Worm (Caenorhabditis elegans) whole organism, late embryonic: ENCODE data around the gene T21B4.15.

Source experiments
- F13H6.1 ChIP-seq: sonication (generic microtip); optimal IDR thresholded peaks from 2 replicates; lab custom pipeline; 2016; ENCODE audit warnings: missing genetic modification characterization, missing compliant biosample characterization
- K02D7.2 ChIP-seq: sonication (generic microtip); optimal IDR thresholded peaks from 2 replicates; lab custom pipeline; 2017; ENCODE audit warnings: mild to moderate bottlenecking, missing genetic modification characterization, missing compliant biosample characterization
- T23F11.4 ChIP-seq: fragments of 200-800 bp; sonication (Bioruptor generic); optimal IDR thresholded peaks from 2 replicates; lab custom pipeline; 2018; ENCODE audit warnings: mild to moderate bottlenecking, missing genetic modification characterization, missing compliant biosample characterization
- ceh-19 ChIP-seq: fragments of 200-800 bp; sonication (Bioruptor generic); optimal IDR thresholded peaks from 2 replicates; lab custom pipeline; 2018; ENCODE audit warnings: mild to moderate bottlenecking, missing genetic modification characterization, missing compliant biosample characterization
- ceh-2 ChIP-seq: sonication (generic microtip); optimal IDR thresholded peaks from 2 replicates; lab custom pipeline; 2016; ENCODE audit warnings: missing genotype, missing genetic modification characterization, missing compliant biosample characterization
- ceh-24 ChIP-seq: sonication (generic microtip); optimal IDR thresholded peaks from 2 replicates; lab custom pipeline; 2016; ENCODE audit warnings: mild to moderate bottlenecking, missing genetic modification characterization, missing compliant biosample characterization
- ceh-30 ChIP-seq: fragments of 150-350 bp; optimal IDR thresholded peaks from 2 replicates; lab custom pipeline; 2014; ENCODE audit warnings: missing biosample characterization, missing genetic modification characterization
- ceh-31 ChIP-seq: sonication (generic microtip); optimal IDR thresholded peaks from 2 replicates; lab custom pipeline; 2016; ENCODE audit warnings: missing genetic modification characterization, missing compliant biosample characterization
- ceh-34 ChIP-seq: sonication (generic microtip); optimal IDR thresholded peaks from 2 replicates; lab custom pipeline; 2016; ENCODE audit warnings: mild to moderate bottlenecking, missing genetic modification characterization, missing compliant biosample characterization
- ceh-48 ChIP-seq: sonication (generic microtip); optimal IDR thresholded peaks from 2 replicates; lab custom pipeline; 2016; ENCODE audit warnings: missing genetic modification characterization, inconsistent platforms, missing compliant biosample characterization
- ceh-6 ChIP-seq: fragments of 200-800 bp; sonication (Bioruptor generic); optimal IDR thresholded peaks from 2 replicates; lab custom pipeline; 2018; ENCODE audit warnings: mild to moderate bottlenecking, missing genetic modification characterization, missing compliant biosample characterization
- che-1 ChIP-seq: sonication (generic microtip); optimal IDR thresholded peaks from 2 replicates; lab custom pipeline; 2016; ENCODE audit warnings: mild to moderate bottlenecking, missing genetic modification characterization, missing compliant biosample characterization
- dmd-4 ChIP-seq: sonication (generic microtip); optimal IDR thresholded peaks from 2 replicates; lab custom pipeline; 2016; ENCODE audit warnings: borderline replicate concordance, missing genetic modification characterization, missing compliant biosample characterization
- elt-2 ChIP-seq: sonication (generic microtip); optimal IDR thresholded peaks from 2 replicates; lab custom pipeline; 2016; ENCODE audit warnings: missing genetic modification reagents, missing genetic modification characterization, missing compliant biosample characterization
- elt-4 ChIP-seq: sonication (generic microtip); optimal IDR thresholded peaks from 2 replicates; lab custom pipeline; 2016; ENCODE audit warnings: missing genetic modification characterization, missing compliant biosample characterization
- ets-4 ChIP-seq: sonication (generic microtip); optimal IDR thresholded peaks from 2 replicates; lab custom pipeline; 2016; ENCODE audit warnings: missing genetic modification characterization, missing compliant biosample characterization
- eyg-1 ChIP-seq: sonication (generic microtip); optimal IDR thresholded peaks from 2 replicates; lab custom pipeline; 2016; ENCODE audit warnings: missing genotype, missing genetic modification characterization, missing compliant biosample characterization
- gmeb-2 ChIP-seq: sonication (generic microtip); optimal IDR thresholded peaks from 2 replicates; lab custom pipeline; 2016; ENCODE audit warnings: missing genetic modification characterization, inconsistent platforms, missing compliant biosample characterization
- hlh-13 ChIP-seq: fragments of 200-800 bp; sonication (Bioruptor generic); optimal IDR thresholded peaks from 2 replicates; lab custom pipeline; 2018; ENCODE audit warnings: mild to moderate bottlenecking, missing genetic modification characterization, missing compliant biosample characterization
- hlh-15 ChIP-seq: sonication (generic microtip); optimal IDR thresholded peaks from 2 replicates; lab custom pipeline; 2016; ENCODE audit warnings: missing genetic modification characterization, missing compliant biosample characterization
- hlh-30 ChIP-seq: sonication (generic microtip); optimal IDR thresholded peaks from 2 replicates; lab custom pipeline; 2017; ENCODE audit warnings: antibody characterized with exemption, missing genetic modification characterization, missing compliant biosample characterization; ENCODE audit not compliant: insufficient read depth
- hlh-6 ChIP-seq: sonication (generic microtip); optimal IDR thresholded peaks from 2 replicates; lab custom pipeline; 2016; ENCODE audit warnings: missing genotype, missing genetic modification characterization, missing compliant biosample characterization
- hlh-8 ChIP-seq: sonication (generic microtip); optimal IDR thresholded peaks from 2 replicates; lab custom pipeline; 2016; ENCODE audit warnings: missing genotype, missing genetic modification characterization, missing compliant biosample characterization
- lim-6 ChIP-seq: sonication (generic microtip); optimal IDR thresholded peaks from 2 replicates; lab custom pipeline; 2016; ENCODE audit warnings: missing genetic modification characterization, missing compliant biosample characterization
- lin-11 ChIP-seq: fragments of 200-800 bp; sonication (Bioruptor generic); optimal IDR thresholded peaks from 2 replicates; lab custom pipeline; 2018; ENCODE audit warnings: mild to moderate bottlenecking, missing genetic modification characterization, missing compliant biosample characterization
- madf-2 ChIP-seq: sonication (generic microtip); optimal IDR thresholded peaks from 2 replicates; lab custom pipeline; 2017; ENCODE audit warnings: missing genetic modification characterization, missing compliant biosample characterization
- nhr-232 ChIP-seq: sonication (generic microtip); optimal IDR thresholded peaks from 2 replicates; lab custom pipeline; 2016; ENCODE audit warnings: missing genetic modification characterization, missing compliant biosample characterization
- odd-2 ChIP-seq: sonication (generic microtip); optimal IDR thresholded peaks from 2 replicates; lab custom pipeline; 2017; ENCODE audit warnings: antibody characterized with exemption, mild to moderate bottlenecking, missing genetic modification characterization, missing compliant biosample characterization
- pax-1 ChIP-seq: fragments of 150-350 bp; optimal IDR thresholded peaks from 2 replicates; lab custom pipeline; 2014; ENCODE audit warnings: missing biosample characterization, missing genetic modification characterization
- pqm-1 ChIP-seq: sonication (generic microtip); optimal IDR thresholded peaks from 2 replicates; lab custom pipeline; 2016; ENCODE audit warnings: missing genetic modification characterization, missing compliant biosample characterization
- pros-1 ChIP-seq: fragments of 150-350 bp; optimal IDR thresholded peaks from 2 replicates; lab custom pipeline; 2014; ENCODE audit warnings: missing biosample characterization, missing genetic modification reagents, missing genetic modification characterization
- sdc-2 ChIP-seq: sonication (generic microtip); optimal IDR thresholded peaks from 2 replicates; lab custom pipeline; 2016; ENCODE audit warnings: missing genotype, missing genetic modification characterization, missing compliant biosample characterization
- sox-2 ChIP-seq: fragments of 200-800 bp; sonication (Bioruptor generic); IDR thresholded peaks from 2 replicates; pipeline ENCODE4 v1.3.6; 2022; ENCODE audit warnings: missing genetic modification reagents, missing genetic modification characterization, missing compliant biosample characterization
- sox-4 ChIP-seq: sonication (generic microtip); optimal IDR thresholded peaks from 2 replicates; lab custom pipeline; 2017; ENCODE audit warnings: mild to moderate bottlenecking, missing genetic modification characterization, inconsistent platforms, missing compliant biosample characterization
- syd-9 ChIP-seq: sonication (generic microtip); optimal IDR thresholded peaks from 2 replicates; lab custom pipeline; 2016; ENCODE audit warnings: mild to moderate bottlenecking, missing genetic modification characterization, moderate library complexity, missing compliant biosample characterization
- unc-42 ChIP-seq: sonication (generic microtip); optimal IDR thresholded peaks from 2 replicates; lab custom pipeline; 2016; ENCODE audit warnings: missing genotype, missing genetic modification characterization, missing compliant biosample characterization
- unc-86 ChIP-seq: sonication (generic microtip); optimal IDR thresholded peaks from 2 replicates; lab custom pipeline; 2016; ENCODE audit warnings: missing genetic modification characterization, missing compliant biosample characterization
- zip-5 ChIP-seq: sonication (generic microtip); optimal IDR thresholded peaks from 2 replicates; lab custom pipeline; 2016; ENCODE audit warnings: missing genetic modification characterization, missing compliant biosample characterization

Gene T21B4.15

ce11 chrII:12494556-12495131 is 4.6 kb downstream of the T21B4.15 start, which contains the start of gene col-85 (continued):
- TF ChIP-seq sdc-2 (tag; lab: Kevin White, UChicago) = peak; percentile 89
- peak; percentile 79 for TF ChIP-seq odd-2 (tag; lab: Kevin White, UChicago)
- TF ChIP-seq hlh-6 (tag; lab: Kevin White, UChicago) = peak; percentile 95
- peak; percentile 93 for TF ChIP-seq madf-2 (tag; lab: Kevin White, UChicago)
- TF ChIP-seq lim-6 = peak; percentile 84
- peak; percentile 94 for TF ChIP-seq ceh-19 (GFP tag; lab: Kevin White, UChicago)
- peak; percentile 85 for TF ChIP-seq nhr-232 (tag; lab: Kevin White, UChicago)
- peak; percentile 96 for TF ChIP-seq elt-2 (tag; lab: Kevin White, UChicago)
- peak; percentile 68 for TF ChIP-seq eyg-1 (tag; lab: Kevin White, UChicago)
- TF ChIP-seq sox-4 (tag; lab: Kevin White, UChicago) = peak; percentile 97
- TF ChIP-seq unc-86 = peak; percentile 84
- TF ChIP-seq F13H6.1 (tag; lab: Kevin White, UChicago) = peak; percentile 85
- peak; percentile 83 for TF ChIP-seq zip-5 (tag; lab: Kevin White, UChicago)
- TF ChIP-seq syd-9 (tag; lab: Kevin White, UChicago) = peak; percentile 93
- no peak for TF ChIP-seq pros-1 (tag; lab: Kevin White, UChicago)
- TF ChIP-seq ceh-48 (tag; lab: Kevin White, UChicago) = peak; percentile 86
- peak; percentile 84 for TF ChIP-seq unc-42
- peak; percentile 98 for TF ChIP-seq gmeb-2 (tag; lab: Kevin White, UChicago)
- peak; percentile 90 for TF ChIP-seq hlh-8
- TF ChIP-seq ceh-24 = peak; percentile 90
- TF ChIP-seq ceh-30 (tag; lab: Kevin White, UChicago) = peak; percentile 3
- peak; percentile 92 for TF ChIP-seq sox-2
- TF ChIP-seq ceh-6 (GFP tag; lab: Kevin White, UChicago) = peak; percentile 91
- TF ChIP-seq hlh-30 = peak; percentile 46
- peak; percentile 86 for TF ChIP-seq ceh-31 (tag; lab: Kevin White, UChicago)
- TF ChIP-seq elt-4 (tag; lab: Kevin White, UChicago) = no peak

DNA sequence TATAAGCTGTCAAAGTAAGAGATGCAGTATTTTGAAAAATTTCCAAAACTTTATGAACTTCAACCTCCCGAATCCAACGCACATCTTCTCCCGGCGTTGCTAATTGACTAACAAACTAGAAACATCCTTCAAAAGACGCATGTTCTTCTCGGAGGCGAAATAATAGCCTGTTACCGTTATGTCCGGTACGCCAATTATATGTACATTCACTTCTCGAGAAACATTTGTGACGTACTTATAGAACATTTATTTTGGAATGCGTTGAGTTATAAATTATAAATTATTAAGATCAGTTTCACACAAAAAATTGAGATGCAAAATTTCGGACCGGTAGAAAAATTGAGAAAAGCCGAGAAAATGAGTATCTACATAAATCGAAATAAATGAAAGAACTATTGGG is 7.0 kb downstream of the T21B4.15 start, which contains the start of gene T21B4.3:
Gene T21B4.3 (minus strand): TSS at position 101 of the 400 bp plus-strand sequence.
- TF ChIP-seq ceh-34 (tag; lab: Kevin White, UChicago) = no peak
- no peak for TF ChIP-seq F13H6.1 (tag; lab: Kevin White, UChicago)
- TF ChIP-seq pqm-1 (tag; lab: Kevin White, UChicago) = no peak
- no peak for TF ChIP-seq pax-1 (tag; lab: Kevin White, UChicago)
- no peak for TF ChIP-seq syd-9 (tag; lab: Kevin White, UChicago)
- TF ChIP-seq elt-4 (tag; lab: Kevin White, UChicago) = no peak
- no peak for TF ChIP-seq T23F11.4 (GFP tag; lab: Kevin White, UChicago)
- TF ChIP-seq ceh-2 (tag; lab: Kevin White, UChicago) = no peak
- TF ChIP-seq hlh-6 (tag; lab: Kevin White, UChicago) = no peak
- TF ChIP-seq ceh-19 (GFP tag; lab: Kevin White, UChicago) = no peak
- TF ChIP-seq che-1 = no peak
- TF ChIP-seq hlh-15 (tag; lab: Kevin White, UChicago) = no peak
- no peak for TF ChIP-seq dmd-4
- no peak for TF ChIP-seq lin-11
- TF ChIP-seq, all 69 proteins: peak for 0

- TF ChIP-seq pqm-1 (tag; lab: Kevin White, UChicago) (no peak), unc-42 (peak; percentile 92)
These were observed 10.0 kb downstream of the T21B4.15 start for ce11 chrII:12499969-12500368.

DNA sequence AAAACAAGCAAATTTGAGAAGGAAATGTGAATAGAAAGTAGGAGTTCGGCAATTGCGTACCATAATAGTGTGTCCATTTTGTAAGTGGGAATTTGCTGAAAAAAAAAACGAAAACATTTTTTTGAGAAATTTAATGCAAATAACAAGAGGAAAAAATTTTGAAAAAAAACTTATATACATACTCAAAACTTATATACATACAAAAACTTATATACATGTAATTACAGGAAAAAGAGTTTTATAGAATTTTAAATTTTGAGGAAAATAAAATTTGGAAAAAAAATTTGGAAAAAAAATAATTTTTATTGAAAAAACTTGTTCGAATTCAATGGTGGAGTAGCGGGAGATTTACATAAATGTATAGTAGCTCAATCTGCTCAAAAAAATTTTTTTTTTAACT is 12.8 kb downstream of the T21B4.15 start, which contains the start of gene ador-1:
Gene ador-1 (minus strand): TSS at position 101 of the 400 bp plus-strand sequence.
- no peak for TF ChIP-seq hlh-13 (GFP tag; lab: Kevin White, UChicago)
- no peak for TF ChIP-seq sdc-2 (tag; lab: Kevin White, UChicago)
- TF ChIP-seq dmd-4 = no peak
- TF ChIP-seq sox-2 = no peak
- TF ChIP-seq elt-4 (tag; lab: Kevin White, UChicago) = no peak
- no peak for TF ChIP-seq ets-4 (tag; lab: Kevin White, UChicago)
- no peak for TF ChIP-seq K02D7.2 (tag; lab: Kevin White, UChicago)
